Worm (Caenorhabditis elegans) whole organism, midembryonic: Measurements from ENCODE around the gene dhc-3.

Source experiments
- T22C8.4 ChIP-seq: fragments of 200-800 bp; sonication (Bioruptor generic); IDR thresholded peaks from 2 replicates; pipeline ENCODE4 v1.3.6; 2022; ENCODE audit warnings: missing genetic modification characterization, missing compliant biosample characterization
- cog-1 ChIP-seq: sonication (generic microtip); optimal IDR thresholded peaks from 2 replicates; lab custom pipeline; 2016; ENCODE audit warnings: missing genetic modification characterization, missing compliant biosample characterization
- flt-1 ChIP-seq: fragments of 200-800 bp; sonication (Bioruptor generic); IDR thresholded peaks from 2 replicates; pipeline ENCODE4 v1.3.6; 2022; ENCODE audit warnings: missing genetic modification characterization, missing compliant biosample characterization
- klf-2 ChIP-seq: fragments of 200-800 bp; sonication (Bioruptor generic); conservative IDR thresholded peaks from 2 replicates; pipeline ENCODE4 v1.3.6; 2022; ENCODE audit warnings: missing genetic modification reagents, missing genetic modification characterization, missing compliant biosample characterization
- med-1 ChIP-seq: sonication (generic microtip); optimal IDR thresholded peaks from 2 replicates; lab custom pipeline; 2017; ENCODE audit warnings: missing genetic modification characterization, mild to moderate bottlenecking, missing compliant biosample characterization, antibody characterized with exemption, missing genetic modification reagents; ENCODE audit not compliant: insufficient read depth
- ref-1 ChIP-seq: fragments of 200-800 bp; sonication (Bioruptor generic); conservative IDR thresholded peaks from 2 replicates; pipeline ENCODE4 v1.3.6; 2022; ENCODE audit warnings: missing genetic modification reagents, missing genetic modification characterization, missing compliant biosample characterization
- tab-1 ChIP-seq: fragments of 200-800 bp; sonication (Bioruptor generic); IDR thresholded peaks from 2 replicates; pipeline ENCODE4 v1.3.6; 2022; ENCODE audit warnings: missing genetic modification characterization, missing compliant biosample characterization
- ztf-23 ChIP-seq: fragments of 200-800 bp; sonication (Bioruptor generic); IDR thresholded peaks from 2 replicates; pipeline ENCODE4 v1.3.6; 2022; ENCODE audit warnings: missing genetic modification reagents, missing genetic modification characterization, missing compliant biosample characterization
- ztf-29 ChIP-seq: fragments of 200-800 bp; sonication (Bioruptor generic); IDR thresholded peaks from 2 replicates; pipeline ENCODE4 v1.3.6; 2022; ENCODE audit warnings: missing genetic modification reagents, missing genetic modification characterization, missing compliant biosample characterization

dhc-3 gene

ce11 chrV:13138681-13139080 is at the start of gene dhc-3:
Gene dhc-3 (plus strand): TSS chrV:13138981.
- no peak for TF ChIP-seq T22C8.4 (GFP tag; lab: Robert Waterston, UW)
- no peak for TF ChIP-seq tab-1 (GFP tag; lab: Robert Waterston, UW)
- no peak for TF ChIP-seq klf-2 (GFP tag; lab: Robert Waterston, UW)
- TF ChIP-seq med-1 (GFP tag; lab: Kevin White, UChicago), result no peak
- no peak for TF ChIP-seq flt-1 (GFP tag; lab: Robert Waterston, UW)
- no peak for TF ChIP-seq ztf-23
- TF ChIP-seq ref-1 (GFP tag; lab: Robert Waterston, UW), result no peak
- no peak for TF ChIP-seq cog-1 (tag; lab: Kevin White, UChicago)
- TF ChIP-seq ztf-29 (GFP tag; lab: Robert Waterston, UW), result no peak

- TF ChIP-seq cog-1 (tag; lab: Kevin White, UChicago) (no peak), ref-1 (GFP tag; lab: Robert Waterston, UW) (no peak), med-1 (GFP tag; lab: Kevin White, UChicago) (no peak)
Measured at ce11 chrV:13090130-13090770, 48.5 kb upstream of the dhc-3 start, which contains the start of gene C34B4.4. Gene C34B4.4 (plus strand): TSS chrV:13090405.

- TF ChIP-seq ref-1 (GFP tag; lab: Robert Waterston, UW) (no peak), cog-1 (tag; lab: Kevin White, UChicago) (no peak), ztf-23 (no peak), med-1 (GFP tag; lab: Kevin White, UChicago) (no peak), klf-2 (GFP tag; lab: Robert Waterston, UW) (no peak), flt-1 (GFP tag; lab: Robert Waterston, UW) (no peak), T22C8.4 (GFP tag; lab: Robert Waterston, UW) (no peak), ztf-29 (GFP tag; lab: Robert Waterston, UW) (no peak), tab-1 (GFP tag; lab: Robert Waterston, UW) (no peak)
Measured at ce11 chrV:13092349-13092748, 46.4 kb upstream of the dhc-3 start, which contains the start of gene lurp-4. Gene lurp-4 (plus strand): TSS chrV:13092649.

ce11 chrV:13095654-13096053 is 43.1 kb upstream of the dhc-3 start, which contains the start of gene C34B4.5:
Gene C34B4.5 (plus strand): TSS chrV:13095954.
- no peak for TF ChIP-seq med-1 (GFP tag; lab: Kevin White, UChicago)
- TF ChIP-seq ztf-23, result no peak
- TF ChIP-seq cog-1 (tag; lab: Kevin White, UChicago), result no peak
- TF ChIP-seq tab-1 (GFP tag; lab: Robert Waterston, UW), result no peak
- no peak for TF ChIP-seq ref-1 (GFP tag; lab: Robert Waterston, UW)
- no peak for TF ChIP-seq T22C8.4 (GFP tag; lab: Robert Waterston, UW)
- TF ChIP-seq flt-1 (GFP tag; lab: Robert Waterston, UW), result no peak
- TF ChIP-seq ztf-29 (GFP tag; lab: Robert Waterston, UW), result no peak
- TF ChIP-seq klf-2 (GFP tag; lab: Robert Waterston, UW), result no peak

ce11 chrV:13105840-13106429 is 32.8 kb upstream of the dhc-3 start:
- no peak for TF ChIP-seq cog-1 (tag; lab: Kevin White, UChicago)
- no peak for TF ChIP-seq tab-1 (GFP tag; lab: Robert Waterston, UW)
- TF ChIP-seq klf-2 (GFP tag; lab: Robert Waterston, UW), result no peak
- no peak for TF ChIP-seq med-1 (GFP tag; lab: Kevin White, UChicago)
- no peak for TF ChIP-seq flt-1 (GFP tag; lab: Robert Waterston, UW)
- no peak for TF ChIP-seq ref-1 (GFP tag; lab: Robert Waterston, UW)
- no peak for TF ChIP-seq ztf-23
- no peak for TF ChIP-seq ztf-29 (GFP tag; lab: Robert Waterston, UW)
- TF ChIP-seq T22C8.4 (GFP tag; lab: Robert Waterston, UW), result no peak

ce11 chrV:13111599-13112191 is 27.1 kb upstream of the dhc-3 start:
- TF ChIP-seq flt-1 (GFP tag; lab: Robert Waterston, UW) (no peak), ztf-23 (no peak)

ce11 chrV:13112937-13113497 is 25.8 kb upstream of the dhc-3 start:
- TF ChIP-seq ztf-23 (no peak), ref-1 (GFP tag; lab: Robert Waterston, UW) (no peak), tab-1 (GFP tag; lab: Robert Waterston, UW) (no peak), ztf-29 (GFP tag; lab: Robert Waterston, UW) (no peak), flt-1 (GFP tag; lab: Robert Waterston, UW) (no peak), klf-2 (GFP tag; lab: Robert Waterston, UW) (no peak), cog-1 (tag; lab: Kevin White, UChicago) (no peak), T22C8.4 (GFP tag; lab: Robert Waterston, UW) (no peak), med-1 (GFP tag; lab: Kevin White, UChicago) (no peak)

- TF ChIP-seq klf-2 (GFP tag; lab: Robert Waterston, UW) (no peak), flt-1 (GFP tag; lab: Robert Waterston, UW) (no peak)
Measured at ce11 chrV:13114552-13115237, 24.1 kb upstream of the dhc-3 start.
